Fruit fly (Drosophila melanogaster) S2 (cell line): ENCODE measurements around the gene Ude.

Experiments used
- CG8478 ChIP-seq: fragments of >200 bp; optimal IDR thresholded peaks from 2 replicates; lab custom pipeline; 2018
- CTCF ChIP-seq, 2 experiments: fragments of >200 bp; optimal IDR thresholded peaks; 2 replicates each; lab custom pipeline; 2018

- no peak for TF ChIP-seq CG8478 (lab: Kevin White, UChicago)
- no peak for TF ChIP-seq CTCF (optimal IDR thresholded peaks at IDR 0.05; lab: Kevin White, UChicago)
These were observed 26.0 kb downstream of the Ude start for dm6 chr3R:24773422-24773821.
